Fruit fly (Drosophila melanogaster) S2 (cell line): ENCODE data around the gene grim.

Experiments
- CG8478 ChIP-seq: fragments of >200 bp; optimal IDR thresholded peaks from 2 replicates; lab custom pipeline; 2018
- CTCF ChIP-seq, 2 experiments: fragments of >200 bp; optimal IDR thresholded peaks; 2 replicates each; lab custom pipeline; 2018

The grim gene

dm6 chr3L:18289993-18290727 lies 14.1 kb downstream of the grim start:
- TF ChIP-seq CTCF (optimal IDR thresholded peaks at IDR 0.05; lab: Kevin White, UChicago) (no peak), CG8478 (lab: Kevin White, UChicago) (no peak)

DNA sequence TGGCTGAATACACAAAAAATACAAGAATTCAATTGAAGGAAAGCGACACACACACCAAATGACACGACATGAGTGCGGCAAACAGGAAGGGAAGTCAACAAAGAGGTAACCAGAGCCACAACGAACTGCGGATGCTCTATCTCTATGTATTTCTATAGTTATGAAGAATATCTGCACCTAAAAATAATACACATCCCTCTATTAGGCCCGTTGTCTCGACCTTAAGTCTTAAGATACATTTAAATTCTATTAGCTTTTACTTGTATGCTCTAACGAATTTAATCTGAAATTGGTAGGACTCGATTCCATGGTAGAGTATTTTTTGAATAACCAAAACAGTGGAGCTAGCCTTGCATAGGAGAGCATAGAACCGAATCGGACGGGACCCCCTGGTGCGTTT lies 23.0 kb downstream of the grim start:
- TF ChIP-seq CTCF (optimal IDR thresholded peaks at IDR 0.05; lab: Kevin White, UChicago) (no peak), CG8478 (lab: Kevin White, UChicago) (no peak)

dm6 chr3L:18276602-18277001 lies 27.6 kb downstream of the grim start:
- TF ChIP-seq CG8478 (lab: Kevin White, UChicago) (no peak), CTCF (optimal IDR thresholded peaks at IDR 0.05; lab: Kevin White, UChicago) (no peak)

DNA sequence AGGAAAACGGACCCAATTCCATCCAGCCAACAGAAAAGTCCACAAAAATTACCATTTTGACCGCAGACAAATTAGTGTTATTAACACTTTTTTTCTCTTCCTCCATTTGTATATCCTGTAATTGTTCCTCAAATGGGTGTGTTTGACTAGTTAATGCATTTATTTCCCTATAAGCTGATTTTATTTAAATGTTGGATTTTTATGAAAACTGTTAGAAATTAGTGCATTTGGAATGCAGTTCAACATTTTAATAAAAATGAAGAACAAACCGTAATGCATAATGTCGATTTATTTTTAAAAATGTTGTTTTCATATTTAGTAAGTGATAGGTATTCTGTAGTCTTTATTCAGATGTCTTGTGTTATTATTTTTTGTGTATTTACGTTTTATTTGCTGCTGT lies 28.3 kb downstream of the grim start:
- TF ChIP-seq CG8478 (lab: Kevin White, UChicago) (no peak), CTCF (optimal IDR thresholded peaks at IDR 0.05; lab: Kevin White, UChicago) (no peak)

- TF ChIP-seq CG8478 (lab: Kevin White, UChicago), result no peak
- TF ChIP-seq CTCF (optimal IDR thresholded peaks at IDR 0.05; lab: Kevin White, UChicago), result no peak
Measured at dm6 chr3L:18274188-18274587, 30.0 kb downstream of the grim start.

DNA sequence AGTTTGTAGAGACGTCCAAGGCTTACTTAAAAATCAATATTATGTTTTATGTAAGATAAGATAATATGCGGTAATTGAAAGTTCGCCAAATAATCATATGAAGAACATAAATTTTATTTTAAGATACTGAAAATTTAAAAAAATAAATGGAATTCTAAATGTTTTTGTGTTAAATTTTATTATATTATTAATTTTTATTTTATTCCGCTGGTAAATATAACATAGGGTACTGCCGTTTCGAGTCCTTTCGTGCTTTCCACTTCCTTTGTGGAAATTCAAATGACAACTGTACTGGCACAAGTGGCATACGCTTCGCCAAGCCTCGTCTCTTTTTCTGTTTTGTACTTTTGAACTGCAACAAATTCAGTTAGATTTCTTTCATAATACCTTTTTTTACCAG lies 31.1 kb downstream of the grim start:
- no peak for TF ChIP-seq CG8478 (lab: Kevin White, UChicago)
- TF ChIP-seq CTCF (optimal IDR thresholded peaks at IDR 0.05; lab: Kevin White, UChicago), result no peak

dm6 chr3L:18272321-18273054 lies 31.7 kb downstream of the grim start:
- no peak for TF ChIP-seq CG8478 (lab: Kevin White, UChicago)
- TF ChIP-seq CTCF (optimal IDR thresholded peaks at IDR 0.05; lab: Kevin White, UChicago), result no peak

dm6 chr3L:18270895-18271294 lies 33.3 kb downstream of the grim start:
- TF ChIP-seq CG8478 (lab: Kevin White, UChicago) (no peak), CTCF (optimal IDR thresholded peaks at IDR 0.05; lab: Kevin White, UChicago) (no peak)

- TF ChIP-seq CG8478 (lab: Kevin White, UChicago) (no peak), CTCF (optimal IDR thresholded peaks at IDR 0.05; lab: Kevin White, UChicago) (no peak)
Measured at dm6 chr3L:18268070-18268626, 36.1 kb downstream of the grim start.

DNA sequence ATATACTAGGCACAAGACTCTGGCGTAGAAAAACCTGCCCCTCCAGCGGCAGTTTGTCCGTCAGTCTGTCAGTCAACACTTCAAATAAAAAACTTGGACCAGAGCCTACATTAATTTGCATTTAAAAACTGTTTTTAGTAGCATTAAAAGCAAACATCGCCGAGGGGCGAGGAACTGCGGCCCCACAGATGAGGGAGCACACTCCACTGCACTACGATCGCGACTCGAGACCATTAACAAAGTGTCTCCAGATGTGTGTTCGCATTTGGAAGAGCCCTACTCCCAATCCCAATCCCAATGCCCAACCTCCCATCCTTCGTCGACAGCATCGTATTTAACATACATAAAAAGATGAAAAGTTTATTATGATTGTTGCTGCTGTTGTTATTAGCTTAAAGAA lies 37.8 kb downstream of the grim start:
- TF ChIP-seq CG8478 (lab: Kevin White, UChicago) (no peak), CTCF (optimal IDR thresholded peaks at IDR 0.05; lab: Kevin White, UChicago) (no peak)

dm6 chr3L:18265543-18265942 lies 38.7 kb downstream of the grim start:
- TF ChIP-seq CTCF (optimal IDR thresholded peaks at IDR 0.05; lab: Kevin White, UChicago) (no peak), CG8478 (lab: Kevin White, UChicago) (no peak)

dm6 chr3L:18258756-18259155 lies 45.5 kb downstream of the grim start:
- TF ChIP-seq CG8478 (lab: Kevin White, UChicago) (no peak), CTCF (optimal IDR thresholded peaks at IDR 0.05; lab: Kevin White, UChicago) (no peak)

DNA sequence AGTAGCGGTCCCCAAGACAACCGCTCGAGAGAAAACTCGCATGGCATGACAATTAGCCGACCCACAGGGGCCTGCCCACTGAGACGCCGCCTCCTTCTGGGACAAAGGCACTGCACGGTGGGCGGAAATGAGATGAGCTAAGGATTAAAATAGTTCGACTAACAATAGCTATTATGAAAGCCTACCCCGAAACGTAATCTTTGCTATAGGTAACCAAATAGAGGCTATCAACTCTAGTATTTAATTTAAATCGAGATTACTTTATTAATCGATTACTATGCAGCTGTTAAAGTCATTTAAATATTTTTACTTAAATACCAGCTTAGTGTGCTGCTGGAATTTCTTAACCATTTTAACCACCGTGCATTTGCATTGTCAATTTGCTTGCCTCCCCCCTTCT lies 47.2 kb downstream of the grim start:
- TF ChIP-seq CTCF (optimal IDR thresholded peaks at IDR 0.05; lab: Kevin White, UChicago) (no peak), CG8478 (lab: Kevin White, UChicago) (no peak)
